Worm (Caenorhabditis elegans) whole organism, late embryonic: Measurements from ENCODE around the gene lrpr-1.

Experiments
- C38D4.7 ChIP-seq: fragments of 200-800 bp; sonication (Bioruptor generic); optimal IDR thresholded peaks from 2 replicates; lab custom pipeline; 2018; ENCODE audit warnings: mild to moderate bottlenecking, missing genetic modification characterization, moderate library complexity, missing compliant biosample characterization
- ceh-6 ChIP-seq: fragments of 200-800 bp; sonication (Bioruptor generic); optimal IDR thresholded peaks from 2 replicates; lab custom pipeline; 2018; ENCODE audit warnings: mild to moderate bottlenecking, missing genetic modification characterization, missing compliant biosample characterization
- fkh-6 ChIP-seq: sonication (generic microtip); optimal IDR thresholded peaks from 2 replicates; lab custom pipeline; 2016; ENCODE audit warnings: missing genetic modification characterization, missing compliant biosample characterization
- hlh-13 ChIP-seq: fragments of 200-800 bp; sonication (Bioruptor generic); optimal IDR thresholded peaks from 2 replicates; lab custom pipeline; 2018; ENCODE audit warnings: mild to moderate bottlenecking, missing genetic modification characterization, missing compliant biosample characterization
- lin-11 ChIP-seq: fragments of 200-800 bp; sonication (Bioruptor generic); optimal IDR thresholded peaks from 2 replicates; lab custom pipeline; 2018; ENCODE audit warnings: mild to moderate bottlenecking, missing genetic modification characterization, missing compliant biosample characterization
- nhr-11 ChIP-seq: fragments of 150-350 bp; optimal IDR thresholded peaks from 2 replicates; lab custom pipeline; 2014; ENCODE audit warnings: missing biosample characterization, missing genetic modification characterization
- unc-42 ChIP-seq: sonication (generic microtip); optimal IDR thresholded peaks from 2 replicates; lab custom pipeline; 2016; ENCODE audit warnings: missing genotype, missing genetic modification characterization, missing compliant biosample characterization

ce11 chrV:5930588-5930987 is 12.9 kb upstream of the lrpr-1 start, which contains the start of gene galt-1:
- no peak for TF ChIP-seq C38D4.7 (GFP tag; lab: Kevin White, UChicago)
- no peak for TF ChIP-seq lin-11 (tag; lab: Kevin White, UChicago)
- TF ChIP-seq unc-42, result no peak
- TF ChIP-seq ceh-6, result no peak
- TF ChIP-seq nhr-11 (tag; lab: Kevin White, UChicago), result no peak
- no peak for TF ChIP-seq fkh-6 (tag; lab: Kevin White, UChicago)
- TF ChIP-seq hlh-13 (GFP tag; lab: Kevin White, UChicago), result no peak
